Fruit fly (Drosophila melanogaster) whole organism: ENCODE measurements around the gene Dic61B.

Experiments used
- CG8478 ChIP-seq: fragments of >200 bp; optimal IDR thresholded peaks from 2 replicates; lab custom pipeline; 2018; ENCODE audit warnings: inconsistent platforms
- Dll ChIP-seq: fragments of >200 bp; optimal IDR thresholded peaks from 2 replicates; lab custom pipeline; 2017
- pan ChIP-seq: fragments of >200 bp; optimal IDR thresholded peaks from 2 replicates; lab custom pipeline; 2017
- psq ChIP-seq: fragments of >200 bp; optimal IDR thresholded peaks from 2 replicates; lab custom pipeline; 2017
- usp ChIP-seq: fragments of >200 bp; optimal IDR thresholded peaks from 2 replicates; lab custom pipeline; 2017; ENCODE audit warnings: missing biosample characterization, missing genetic modification characterization, mixed read lengths

DNA sequence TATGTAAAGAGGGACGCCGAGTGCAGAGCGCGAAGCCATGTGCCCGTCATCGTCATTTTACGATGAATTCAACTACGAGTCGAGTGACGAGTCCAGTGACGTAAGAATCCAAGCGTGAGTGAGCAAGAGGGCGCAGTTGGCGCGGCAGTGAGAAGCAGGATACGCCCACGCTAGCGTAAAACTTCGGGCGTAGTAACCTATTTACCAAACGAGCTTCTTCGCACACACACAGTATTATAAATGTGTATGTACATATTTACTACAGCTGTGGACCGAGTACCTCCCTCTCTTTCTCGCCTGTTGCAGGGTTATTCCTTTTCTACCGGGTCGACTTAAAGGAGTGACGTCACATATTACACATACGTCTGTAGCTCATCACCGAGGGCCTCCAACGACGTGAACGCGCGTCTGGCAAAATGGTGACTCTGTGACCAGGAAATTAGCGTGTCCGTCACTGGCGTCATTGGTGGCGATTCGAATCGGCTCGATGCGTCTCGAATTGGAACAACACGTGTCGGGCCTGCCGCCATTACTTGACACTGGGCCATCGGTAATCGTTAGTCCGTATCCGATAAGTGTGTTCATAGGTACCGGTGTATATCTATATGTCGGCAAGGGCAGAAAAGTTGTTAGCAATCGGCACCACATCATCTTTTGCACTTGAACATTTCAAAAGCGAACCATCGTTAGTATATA, 28.5 kb downstream of the Dic61B start:
- no peak for TF ChIP-seq CG8478 (lab: Kevin White, UChicago)
- no peak for TF ChIP-seq usp (GFP tag; lab: Kevin White, UChicago)
- no peak for TF ChIP-seq psq (lab: Kevin White, UChicago)
- no peak for TF ChIP-seq Dll
- TF ChIP-seq pan (lab: Kevin White, UChicago) = no peak
